Worm (Caenorhabditis elegans): ENCODE results near the gene strd-1.

The strd-1 gene

ce11 chrIII:10981555-10981954 is 34.3 kb downstream of the strd-1 start:
- TF ChIP-seq sem-2 (GFP tag; optimal IDR thresholded peaks at IDR 0.05) (no peak), zip-8 (tag; optimal IDR thresholded peaks at IDR 0.05) (no peak), sptf-1 (tag; optimal IDR thresholded peaks at IDR 0.05) (no peak), lin-32 (GFP tag; optimal IDR thresholded peaks at IDR 0.05) (no peak), cnd-1 (tag; optimal IDR thresholded peaks at IDR 0.05) (no peak), flh-1 (GFP tag; optimal IDR thresholded peaks at IDR 0.05) (no peak)

ce11 chrIII:10983153-10983552 is 35.9 kb downstream of the strd-1 start, which contains the start of gene col-92:
col-92 (minus strand) TSS chrIII:10983253.
- no peak for TF ChIP-seq lin-13 (tag; optimal IDR thresholded peaks at IDR 0.05)
- TF ChIP-seq cnd-1 (tag; optimal IDR thresholded peaks at IDR 0.05): no peak
- no peak for TF ChIP-seq lin-32 (GFP tag; optimal IDR thresholded peaks at IDR 0.05)
- TF ChIP-seq ceh-83 (GFP tag; optimal IDR thresholded peaks at IDR 0.05): no peak
- no peak for TF ChIP-seq lsy-2 (tag; optimal IDR thresholded peaks at IDR 0.05)
- no peak for TF ChIP-seq ceh-43 (GFP tag; optimal IDR thresholded peaks at IDR 0.05)
- no peak for TF ChIP-seq ces-1 (GFP tag; optimal IDR thresholded peaks at IDR 0.05)
- TF ChIP-seq flh-1 (GFP tag; optimal IDR thresholded peaks at IDR 0.05): no peak
- no peak for TF ChIP-seq mls-2 (tag; optimal IDR thresholded peaks at IDR 0.05)
- TF ChIP-seq snpc-4 (tag; optimal IDR thresholded peaks at IDR 0.05): no peak
- TF ChIP-seq drap-1 (GFP tag; optimal IDR thresholded peaks at IDR 0.05): no peak
- TF ChIP-seq zip-8 (tag; optimal IDR thresholded peaks at IDR 0.05): no peak
- no peak for TF ChIP-seq ceh-39 (tag; optimal IDR thresholded peaks at IDR 0.05)
- no peak for TF ChIP-seq nhr-237 (tag; optimal IDR thresholded peaks at IDR 0.05)
- TF ChIP-seq nhr-12 (tag; optimal IDR thresholded peaks at IDR 0.05): no peak
- TF ChIP-seq mep-1 (tag; optimal IDR thresholded peaks at IDR 0.05): no peak

- TF ChIP-seq zip-8 (tag; optimal IDR thresholded peaks at IDR 0.05): no peak
- TF ChIP-seq nhr-12 (tag; optimal IDR thresholded peaks at IDR 0.05): no peak
- TF ChIP-seq elt-1 (tag; optimal IDR thresholded peaks at IDR 0.05; ENCODE audit: borderline replicate concordance, insufficient read depth): no peak
- TF ChIP-seq cnd-1 (tag; optimal IDR thresholded peaks at IDR 0.05): no peak
- no peak for TF ChIP-seq bed-3 (GFP tag; optimal IDR thresholded peaks at IDR 0.05)
- no peak for TF ChIP-seq unc-120 (tag; optimal IDR thresholded peaks at IDR 0.05; ENCODE audit: poor library complexity, severe bottlenecking)
- TF ChIP-seq blmp-1 (tag; optimal IDR thresholded peaks at IDR 0.05): no peak
- TF ChIP-seq lin-13 (tag; optimal IDR thresholded peaks at IDR 0.05): no peak
- no peak for TF ChIP-seq unc-39 (tag; optimal IDR thresholded peaks at IDR 0.05)
- no peak for TF ChIP-seq flh-1 (GFP tag; optimal IDR thresholded peaks at IDR 0.05)
- no peak for TF ChIP-seq nhr-76 (tag; optimal IDR thresholded peaks at IDR 0.05)
- TF ChIP-seq mab-5 (tag; optimal IDR thresholded peaks at IDR 0.05): no peak
- TF ChIP-seq ceh-39 (tag; optimal IDR thresholded peaks at IDR 0.05): no peak
- no peak for TF ChIP-seq nhr-28 (tag; optimal IDR thresholded peaks at IDR 0.05)
- no peak for TF ChIP-seq pha-4 (tag; optimal IDR thresholded peaks at IDR 0.05)
- TF ChIP-seq M03D4.4 (tag; optimal IDR thresholded peaks at IDR 0.05): no peak
- TF ChIP-seq nhr-2 (tag; optimal IDR thresholded peaks at IDR 0.05): no peak
Observed at ce11 chrIII:10985559-10986036, 38.3 kb downstream of the strd-1 start, which contains the start of gene col-93. col-93 (minus strand) TSS chrIII:10985609.

- TF ChIP-seq cnd-1 (tag; optimal IDR thresholded peaks at IDR 0.05) (no peak), sem-2 (GFP tag; optimal IDR thresholded peaks at IDR 0.05) (no peak), ztf-11 (tag; optimal IDR thresholded peaks at IDR 0.05) (no peak), ceh-83 (GFP tag; optimal IDR thresholded peaks at IDR 0.05) (no peak), pha-4 (tag; optimal IDR thresholded peaks at IDR 0.05) (no peak)
Observed at ce11 chrIII:10987561-10988184, 40.4 kb downstream of the strd-1 start, which contains the start of gene col-94. col-94 (minus strand) TSS chrIII:10987873.

- no peak for TF ChIP-seq snpc-4 (tag; optimal IDR thresholded peaks at IDR 0.05)
- TF ChIP-seq unc-62 (GFP tag; optimal IDR thresholded peaks at IDR 0.05): peak; percentile 89
- TF ChIP-seq M03D4.4 (tag; optimal IDR thresholded peaks at IDR 0.05): peak; percentile 95
- TF ChIP-seq nhr-237 (tag; optimal IDR thresholded peaks at IDR 0.05): peak; percentile 93
- no peak for TF ChIP-seq unc-39 (tag; optimal IDR thresholded peaks at IDR 0.05)
- peak; percentile 77 for TF ChIP-seq flh-1 (GFP tag; optimal IDR thresholded peaks at IDR 0.05)
- TF ChIP-seq mab-5 (tag; optimal IDR thresholded peaks at IDR 0.05): peak; percentile 90
- peak; percentile 94 for TF ChIP-seq pha-4 (tag; optimal IDR thresholded peaks at IDR 0.05)
- peak; percentile 91 for TF ChIP-seq mep-1 (tag; optimal IDR thresholded peaks at IDR 0.05)
- peak; percentile 95 for TF ChIP-seq ces-1 (GFP tag; optimal IDR thresholded peaks at IDR 0.05)
- TF ChIP-seq bed-3 (GFP tag; optimal IDR thresholded peaks at IDR 0.05): peak; percentile 89
- TF ChIP-seq nhr-76 (tag; optimal IDR thresholded peaks at IDR 0.05): peak; percentile 47
- TF ChIP-seq ceh-83 (GFP tag; optimal IDR thresholded peaks at IDR 0.05): peak; percentile 95
- peak; percentile 79 for TF ChIP-seq ztf-11 (tag; optimal IDR thresholded peaks at IDR 0.05)
- peak; percentile 93 for TF ChIP-seq cnd-1 (tag; optimal IDR thresholded peaks at IDR 0.05)
- peak; percentile 84 for TF ChIP-seq hlh-1 (tag; optimal IDR thresholded peaks at IDR 0.05)
- TF ChIP-seq mls-2 (tag; optimal IDR thresholded peaks at IDR 0.05): peak; percentile 98
- peak; percentile 90 for TF ChIP-seq ceh-43 (GFP tag; optimal IDR thresholded peaks at IDR 0.05)
- TF ChIP-seq sptf-1 (tag; optimal IDR thresholded peaks at IDR 0.05): peak; percentile 98
- peak; percentile 16 for TF ChIP-seq nhr-12 (tag; optimal IDR thresholded peaks at IDR 0.05)
- no peak for TF ChIP-seq blmp-1 (tag; optimal IDR thresholded peaks at IDR 0.05)
- peak; percentile 99 for TF ChIP-seq unc-120 (tag; optimal IDR thresholded peaks at IDR 0.05; ENCODE audit: poor library complexity, severe bottlenecking)
- peak; percentile 99 for TF ChIP-seq ham-2 (GFP tag; optimal IDR thresholded peaks at IDR 0.05)
- peak; percentile 4 for TF ChIP-seq elt-1 (tag; optimal IDR thresholded peaks at IDR 0.05; ENCODE audit: borderline replicate concordance, insufficient read depth)
- peak; percentile 89 for TF ChIP-seq lin-13 (tag; optimal IDR thresholded peaks at IDR 0.05)
- TF ChIP-seq lin-32 (GFP tag; optimal IDR thresholded peaks at IDR 0.05): peak; percentile 93
- peak; percentile 57 for TF ChIP-seq ceh-39 (tag; optimal IDR thresholded peaks at IDR 0.05)
- peak; percentile 95 for TF ChIP-seq tbx-8 (GFP tag; optimal IDR thresholded peaks at IDR 0.05)
- peak; percentile 86 for TF ChIP-seq elt-3 (tag; optimal IDR thresholded peaks at IDR 0.05)
- TF ChIP-seq sem-2 (GFP tag; optimal IDR thresholded peaks at IDR 0.05): peak; percentile 93
Observed at ce11 chrIII:10989491-10990032, 42.3 kb downstream of the strd-1 start.

Measured in whole organism, mixed stage, embryonic.